Worm (Caenorhabditis elegans) whole organism, L1 larva: ENCODE measurements around the gene W06D11.3.
A peak's percentile ranks its signal among the peaks of the same experiment; 100 is the strongest.
"Not testable (repeated sequence)": the region's sequence is repeated elsewhere in the genome, so short reads cannot be mapped to it uniquely, and the experiment has no call there.

Experiments used
- C04F5.9 ChIP-seq: sonication (generic microtip); optimal IDR thresholded peaks from 2 replicates; lab custom pipeline; 2016; ENCODE audit warnings: missing genetic modification characterization, missing compliant biosample characterization
- C16A3.4 ChIP-seq: fragments of 150-350 bp; optimal IDR thresholded peaks from 2 replicates; lab custom pipeline; 2014; ENCODE audit warnings: missing biosample characterization, missing genetic modification characterization
- C34B4.2 ChIP-seq: sonication (generic microtip); optimal IDR thresholded peaks from 2 replicates; lab custom pipeline; 2017; ENCODE audit warnings: mild to moderate bottlenecking, missing genetic modification characterization, missing compliant biosample characterization
- Y116A8C.19 ChIP-seq: sonication (generic microtip); optimal IDR thresholded peaks from 2 replicates; lab custom pipeline; 2016; ENCODE audit warnings: missing compliant biosample characterization, missing genetic modification characterization, borderline replicate concordance
- alr-1 ChIP-seq: fragments of 200-800 bp; sonication (Bioruptor generic); optimal IDR thresholded peaks from 2 replicates; lab custom pipeline; 2018; ENCODE audit warnings: borderline replicate concordance, mild to moderate bottlenecking, missing genetic modification characterization, missing compliant biosample characterization
- ceh-8 ChIP-seq: fragments of 200-800 bp; sonication (Bioruptor generic); optimal IDR thresholded peaks from 2 replicates; lab custom pipeline; 2018; ENCODE audit warnings: mild to moderate bottlenecking, missing genetic modification characterization, moderate library complexity, missing compliant biosample characterization
- ceh-82 ChIP-seq, 3 experiments: fragments of 150-350 bp in 1 of 3; sonication (generic microtip) in 2 of 3; optimal IDR thresholded peaks; 2 replicates each; lab custom pipeline; 2014 to 2017; ENCODE audit warnings: missing biosample characterization in 3 of 3, missing genetic modification characterization in 3 of 3
- ceh-90 ChIP-seq: sonication (generic microtip); optimal IDR thresholded peaks from 2 replicates; lab custom pipeline; 2016; ENCODE audit warnings: missing genetic modification characterization, missing compliant biosample characterization
- ces-1 ChIP-seq: fragments of 150-350 bp; optimal IDR thresholded peaks from 2 replicates; lab custom pipeline; 2014; ENCODE audit warnings: missing biosample characterization, missing genetic modification reagents, missing genetic modification characterization
- dpl-1 ChIP-seq, 3 experiments: fragments of 150-350 bp in 2 of 3; sonication (generic microtip) in 1 of 3; optimal IDR thresholded peaks; 2 replicates each; lab custom pipeline; 2014 to 2017; ENCODE audit warnings: missing biosample characterization in 3 of 3, missing genetic modification characterization in 3 of 3, missing genetic modification reagents in 3 of 3
- dsc-1 ChIP-seq: sonication (generic microtip); optimal IDR thresholded peaks from 2 replicates; lab custom pipeline; 2016; ENCODE audit warnings: mild to moderate bottlenecking, missing genetic modification characterization, missing compliant biosample characterization
- egl-13 ChIP-seq: sonication (generic microtip); optimal IDR thresholded peaks from 2 replicates; lab custom pipeline; 2016; ENCODE audit warnings: missing genotype, missing genetic modification reagents, missing genetic modification characterization, missing compliant biosample characterization
- elt-2 ChIP-seq: sonication (generic microtip); optimal IDR thresholded peaks from 2 replicates; lab custom pipeline; 2016; ENCODE audit warnings: missing genetic modification characterization, mild to moderate bottlenecking, inconsistent platforms, missing compliant biosample characterization, missing genetic modification reagents
- elt-3 ChIP-seq, 6 experiments: fragments of 150-350 bp in 1 of 6; sonication (generic microtip); optimal IDR thresholded peaks; 2 replicates each; lab custom pipeline; 2017 to 2018; ENCODE audit warnings: missing biosample characterization in 6 of 6, missing genetic modification characterization in 6 of 6, inconsistent platforms in 1 of 6
- fkh-4 ChIP-seq: sonication (generic microtip); optimal IDR thresholded peaks from 2 replicates; lab custom pipeline; 2016; ENCODE audit warnings: missing compliant biosample characterization, missing genetic modification characterization, borderline replicate concordance
- fos-1 ChIP-seq: fragments of 150-350 bp; optimal IDR thresholded peaks from 2 replicates; lab custom pipeline; 2014; ENCODE audit warnings: missing biosample characterization, missing genetic modification characterization
- hlh-4 ChIP-seq: sonication (generic microtip); optimal IDR thresholded peaks from 2 replicates; lab custom pipeline; 2016; ENCODE audit warnings: mild to moderate bottlenecking, missing genetic modification characterization, missing compliant biosample characterization
- irx-1 ChIP-seq: sonication (generic microtip); optimal IDR thresholded peaks from 2 replicates; lab custom pipeline; 2016; ENCODE audit warnings: missing genetic modification characterization, missing compliant biosample characterization
- isw-1 ChIP-seq: fragments of 200-800 bp; sonication (Bioruptor generic); IDR thresholded peaks from 2 replicates; pipeline ENCODE4 v1.3.6; 2022; ENCODE audit warnings: missing genetic modification characterization, missing compliant biosample characterization
- lin-13 ChIP-seq: fragments of 150-350 bp; optimal IDR thresholded peaks from 2 replicates; lab custom pipeline; 2014; ENCODE audit warnings: missing biosample characterization, missing genetic modification reagents, missing genetic modification characterization
- lin-35 ChIP-seq, 2 experiments: fragments of 150-350 bp; optimal IDR thresholded peaks; 2 replicates each; lab custom pipeline; 2014; ENCODE audit warnings: missing biosample characterization in 2 of 2, missing genetic modification characterization in 2 of 2, missing genetic modification reagents in 2 of 2
- lsy-2 ChIP-seq, 2 experiments: fragments of 150-350 bp; optimal IDR thresholded peaks; 2 replicates each; lab custom pipeline; 2014; ENCODE audit warnings: missing biosample characterization in 2 of 2, missing genetic modification characterization in 2 of 2
- nhr-11 ChIP-seq: fragments of 150-350 bp; optimal IDR thresholded peaks from 2 replicates; lab custom pipeline; 2014; ENCODE audit warnings: missing biosample characterization, missing genetic modification characterization
- nhr-20 ChIP-seq: sonication (generic microtip); optimal IDR thresholded peaks from 2 replicates; lab custom pipeline; 2016; ENCODE audit warnings: mild to moderate bottlenecking, missing genetic modification characterization, missing compliant biosample characterization
- nhr-71 ChIP-seq: sonication (generic microtip); optimal IDR thresholded peaks from 2 replicates; lab custom pipeline; 2016; ENCODE audit warnings: mild to moderate bottlenecking, missing genetic modification characterization, moderate library complexity, missing compliant biosample characterization
- nhr-76 ChIP-seq: sonication (generic microtip); optimal IDR thresholded peaks from 2 replicates; lab custom pipeline; 2017; ENCODE audit warnings: missing biosample characterization, missing genetic modification characterization
- nhr-77 ChIP-seq: fragments of 150-350 bp; optimal IDR thresholded peaks from 2 replicates; lab custom pipeline; 2014; ENCODE audit warnings: missing biosample characterization, missing genetic modification characterization
- nhr-84 ChIP-seq: sonication (generic microtip); optimal IDR thresholded peaks from 2 replicates; lab custom pipeline; 2017; ENCODE audit warnings: missing biosample characterization, missing genetic modification characterization
- nhr-85 ChIP-seq: sonication (generic microtip); peaks from one replicate; lab custom pipeline; 2016; ENCODE audit warnings: missing genetic modification characterization, inconsistent platforms, missing compliant biosample characterization
- nhr-90 ChIP-seq: sonication (generic microtip); optimal IDR thresholded peaks from 2 replicates; lab custom pipeline; 2016; ENCODE audit warnings: mild to moderate bottlenecking, missing genetic modification characterization, missing compliant biosample characterization; ENCODE audit not compliant: poor library complexity
- pag-3 ChIP-seq: sonication (generic microtip); optimal IDR thresholded peaks from 2 replicates; lab custom pipeline; 2017; ENCODE audit warnings: missing genetic modification characterization, mild to moderate bottlenecking, missing compliant biosample characterization, antibody characterized with exemption, borderline replicate concordance; ENCODE audit not compliant: insufficient read depth
- pqm-1 ChIP-seq: sonication (generic microtip); optimal IDR thresholded peaks from 3 replicates; lab custom pipeline; 2017; ENCODE audit warnings: missing biosample characterization, missing genetic modification characterization
- rnt-1 ChIP-seq: sonication (generic microtip); optimal IDR thresholded peaks from 2 replicates; lab custom pipeline; 2016; ENCODE audit warnings: mild to moderate bottlenecking, missing genetic modification characterization, moderate library complexity, missing compliant biosample characterization
- skn-1 ChIP-seq: fragments of 150-350 bp; optimal IDR thresholded peaks from 2 replicates; lab custom pipeline; 2014; ENCODE audit warnings: missing biosample characterization, missing genetic modification characterization
- sox-4 ChIP-seq: sonication (generic microtip); optimal IDR thresholded peaks from 2 replicates; lab custom pipeline; 2016; ENCODE audit warnings: missing genetic modification characterization, missing compliant biosample characterization
- unc-30 ChIP-seq: sonication (generic microtip); optimal IDR thresholded peaks from 2 replicates; lab custom pipeline; 2017; ENCODE audit warnings: missing biosample characterization, missing genetic modification characterization
- unc-86 ChIP-seq: sonication (generic microtip); optimal IDR thresholded peaks from 2 replicates; lab custom pipeline; 2016; ENCODE audit warnings: missing genetic modification characterization, missing compliant biosample characterization
- unc-98 ChIP-seq: fragments of 200-800 bp; sonication (Bioruptor generic); IDR thresholded peaks from 2 replicates; pipeline ENCODE4 v1.3.6; 2022; ENCODE audit warnings: missing genetic modification characterization, missing compliant biosample characterization
- zag-1 ChIP-seq: fragments of 150-350 bp; optimal IDR thresholded peaks from 2 replicates; lab custom pipeline; 2014; ENCODE audit warnings: missing biosample characterization, missing genetic modification characterization
- zip-4 ChIP-seq: fragments of 200-800 bp; sonication (Bioruptor generic); optimal IDR thresholded peaks from 2 replicates; lab custom pipeline; 2018; ENCODE audit warnings: mild to moderate bottlenecking, missing genetic modification characterization, moderate library complexity, missing compliant biosample characterization

Gene W06D11.3

ce11 chrX:12304231-12304630 is 5.7 kb downstream of the W06D11.3 start:
- TF ChIP-seq lin-35 (GFP tag; optimal IDR thresholded peaks at IDR 0.05; lab: Kevin White, UChicago) (no peak), irx-1 (tag; lab: Kevin White, UChicago) (no peak)

ce11 chrX:12306565-12306964 is 8.1 kb downstream of the W06D11.3 start, which contains the start of gene phf-32:
Gene phf-32, plus strand, starts transcription at chrX:12306865.
- TF ChIP-seq nhr-76 (tag; lab: Kevin White, UChicago) (no peak), ceh-82 (tag; optimal IDR thresholded peaks at IDR 0.05; lab: Kevin White, UChicago) (no peak), lin-35 (GFP tag; optimal IDR thresholded peaks at IDR 0.05; lab: Kevin White, UChicago) (no peak), nhr-84 (tag; lab: Kevin White, UChicago) (no peak), dpl-1 (GFP tag; optimal IDR thresholded peaks at IDR 0.05; lab: Kevin White, UChicago) (no peak), nhr-71 (tag; lab: Kevin White, UChicago) (no peak), skn-1 (tag; lab: Kevin White, UChicago) (no peak), irx-1 (tag; lab: Kevin White, UChicago) (no peak), C34B4.2 (tag; lab: Kevin White, UChicago) (no peak), lsy-2 (tag; optimal IDR thresholded peaks at IDR 0.05; lab: Kevin White, UChicago) (no peak), hlh-4 (no peak), dsc-1 (tag; lab: Kevin White, UChicago) (no peak), nhr-90 (tag; lab: Kevin White, UChicago) (no peak), unc-86 (no peak)
- TF ChIP-seq, all 84 proteins: peak for 0

- not testable (repeated sequence) for TF ChIP-seq pqm-1 (tag; lab: Kevin White, UChicago); lin-13 (GFP tag; lab: Kevin White, UChicago); sox-4
- TF ChIP-seq, all 84 proteins: peak for 0; not testable (repeated sequence) for 84
These were observed 9.6 kb downstream of the W06D11.3 start, which contains the start of gene F17A2.16 for ce11 chrX:12308045-12308499. Gene F17A2.16, plus strand, starts transcription at chrX:12308449.

- TF ChIP-seq alr-1 (tag; lab: Kevin White, UChicago): no peak
- TF ChIP-seq nhr-76 (tag; lab: Kevin White, UChicago): no peak
- TF ChIP-seq elt-3 (tag; optimal IDR thresholded peaks at IDR 0.05; lab: Kevin White, UChicago): no peak
- TF ChIP-seq lin-13 (GFP tag; lab: Kevin White, UChicago): no peak
- TF ChIP-seq isw-1 (GFP tag; lab: Robert Waterston, UW): no peak
- TF ChIP-seq C16A3.4 (tag; lab: Kevin White, UChicago): no peak
- TF ChIP-seq nhr-90 (tag; lab: Kevin White, UChicago): no peak
- no peak for TF ChIP-seq Y116A8C.19
- no peak for TF ChIP-seq nhr-85
- TF ChIP-seq nhr-77: no peak
- no peak for TF ChIP-seq zag-1
- no peak for TF ChIP-seq unc-98 (GFP tag; lab: Robert Waterston, UW)
- TF ChIP-seq unc-30 (tag; lab: Kevin White, UChicago): no peak
These were observed 15.3 kb downstream of the W06D11.3 start for ce11 chrX:12313779-12314178.

ce11 chrX:12314395-12314794 is 15.9 kb downstream of the W06D11.3 start:
- TF ChIP-seq nhr-20 (tag; lab: Kevin White, UChicago) (no peak), zip-4 (GFP tag; lab: Kevin White, UChicago) (no peak), elt-2 (tag; lab: Kevin White, UChicago) (peak; percentile 5), pag-3 (no peak), ceh-82 (tag; optimal IDR thresholded peaks at IDR 0.05; lab: Kevin White, UChicago) (no peak), alr-1 (tag; lab: Kevin White, UChicago) (no peak)
- TF ChIP-seq, all 84 proteins: peak for 1

- TF ChIP-seq C16A3.4 (tag; lab: Kevin White, UChicago) (no peak), rnt-1 (tag; lab: Kevin White, UChicago) (no peak), pag-3 (no peak), lin-13 (GFP tag; lab: Kevin White, UChicago) (no peak), ceh-90 (tag; lab: Kevin White, UChicago) (no peak), nhr-85 (no peak), Y116A8C.19 (no peak), nhr-11 (tag; lab: Kevin White, UChicago) (no peak), lin-35 (GFP tag; optimal IDR thresholded peaks at IDR 0.05; lab: Kevin White, UChicago) (no peak), fos-1 (no peak), dsc-1 (tag; lab: Kevin White, UChicago) (no peak), zag-1 (no peak), ces-1 (no peak), egl-13 (tag; lab: Kevin White, UChicago) (no peak), nhr-76 (tag; lab: Kevin White, UChicago) (no peak), ceh-8 (GFP tag; lab: Kevin White, UChicago) (no peak), fkh-4 (tag; lab: Kevin White, UChicago) (no peak), C04F5.9 (tag; lab: Kevin White, UChicago) (no peak)
These were observed 16.8 kb downstream of the W06D11.3 start, which contains the start of gene xtr-2 for ce11 chrX:12315268-12315667. Gene xtr-2, plus strand, starts transcription at chrX:12315568.
